Fruit fly (Drosophila melanogaster) whole organism, embryonic: ENCODE results near the gene CG3984.

Source experiments
- CG11560 ChIP-seq: fragments of 200-800 bp; sonication (Bioruptor generic); IDR thresholded peaks from 3 replicates; pipeline ENCODE4 v1.3.6; 2022; ENCODE audit warnings: missing biosample characterization, missing genetic modification characterization
- CG12236 ChIP-seq: fragments of 200-800 bp; sonication (Bioruptor generic); optimal IDR thresholded peaks from 2 replicates; lab custom pipeline; 2016; ENCODE audit warnings: missing biosample characterization, missing genetic modification characterization
- CG12391 ChIP-seq: fragments of 200-800 bp; sonication (Bioruptor generic); optimal IDR thresholded peaks from 3 replicates; lab custom pipeline; 2018; ENCODE audit warnings: missing biosample characterization, mild to moderate bottlenecking, missing genetic modification characterization, moderate library complexity
- CG12942 ChIP-seq: fragments of 200-800 bp; sonication (Bioruptor generic); optimal IDR thresholded peaks from 3 replicates; lab custom pipeline; 2016; ENCODE audit warnings: missing biosample characterization, missing genetic modification characterization
- CG13287 ChIP-seq: fragments of 200-800 bp; sonication (Bioruptor generic); IDR thresholded peaks from 2 replicates; pipeline ENCODE4 v1.3.6; 2022; ENCODE audit warnings: missing biosample characterization, missing genetic modification characterization; ENCODE audit not compliant: partially characterized antibody
- CG14014 ChIP-seq: fragments of 200-800 bp; sonication (Bioruptor generic); IDR thresholded peaks from 2 replicates; pipeline ENCODE4 v1.3.6; 2022; ENCODE audit warnings: missing biosample characterization, missing genetic modification characterization
- CG15011 ChIP-seq: fragments of 200-800 bp; sonication (Bioruptor generic); optimal IDR thresholded peaks from 3 replicates; lab custom pipeline; 2018; ENCODE audit warnings: missing biosample characterization, mild to moderate bottlenecking, missing genetic modification characterization
- CG15514 ChIP-seq: fragments of 200-800 bp; sonication (Bioruptor generic); optimal IDR thresholded peaks from 3 replicates; lab custom pipeline; 2017; ENCODE audit warnings: missing biosample characterization, missing genetic modification characterization, mild to moderate bottlenecking, moderate library complexity, missing genetic modification reagents
- CG15601 ChIP-seq: fragments of 200-800 bp; sonication (Bioruptor generic); optimal IDR thresholded peaks from 3 replicates; lab custom pipeline; 2019; ENCODE audit warnings: missing biosample characterization, mild to moderate bottlenecking, missing genetic modification characterization, moderate library complexity
- CG17385 ChIP-seq: fragments of 200-800 bp; sonication (Bioruptor generic); optimal IDR thresholded peaks from 3 replicates; lab custom pipeline; 2018; ENCODE audit warnings: missing biosample characterization, mild to moderate bottlenecking, missing genetic modification characterization
- CG1832 ChIP-seq: fragments of 200-800 bp; sonication (Bioruptor generic); optimal IDR thresholded peaks from 2 replicates; lab custom pipeline; 2017; ENCODE audit warnings: missing biosample characterization, mild to moderate bottlenecking, missing genetic modification characterization, inconsistent platforms
- CG18619 ChIP-seq: fragments of 200-800 bp; sonication (Bioruptor generic); optimal IDR thresholded peaks from 3 replicates; lab custom pipeline; 2017; ENCODE audit warnings: missing biosample characterization, mild to moderate bottlenecking, missing genetic modification characterization
- CG3847 ChIP-seq: fragments of 200-800 bp; sonication (Bioruptor generic); IDR thresholded peaks from 2 replicates; pipeline ENCODE4 v1.3.6; 2022; ENCODE audit warnings: missing biosample characterization, missing genetic modification characterization
- CG6689 ChIP-seq: fragments of 200-800 bp; sonication (Bioruptor generic); IDR thresholded peaks from 2 replicates; pipeline ENCODE4 v1.3.6; 2022; ENCODE audit warnings: missing biosample characterization, missing genetic modification characterization
- CG7271 ChIP-seq: fragments of 200-800 bp; sonication (Bioruptor generic); optimal IDR thresholded peaks from 2 replicates; lab custom pipeline; 2018; ENCODE audit warnings: missing biosample characterization, mild to moderate bottlenecking, missing genetic modification characterization, moderate library complexity
- CG7357 ChIP-seq: fragments of 200-800 bp; sonication (Bioruptor generic); IDR thresholded peaks from 3 replicates; pipeline ENCODE4 v1.3.6; 2022; ENCODE audit warnings: missing biosample characterization, missing genetic modification characterization
- CG9609 ChIP-seq: fragments of 200-800 bp; sonication (Bioruptor generic); optimal IDR thresholded peaks from 3 replicates; lab custom pipeline; 2016; ENCODE audit warnings: missing biosample characterization, missing genetic modification characterization
- CG9727 ChIP-seq: fragments of 200-800 bp; sonication (Bioruptor generic); optimal IDR thresholded peaks from 3 replicates; lab custom pipeline; 2017; ENCODE audit warnings: missing biosample characterization, mild to moderate bottlenecking, missing genetic modification characterization
- CTCF ChIP-seq: fragments of 200-800 bp; sonication (Bioruptor generic); optimal IDR thresholded peaks from 2 replicates; lab custom pipeline; 2017; ENCODE audit warnings: missing biosample characterization, mild to moderate bottlenecking, missing genetic modification characterization, moderate library complexity
- Dad ChIP-seq: fragments of 200-800 bp; sonication (Bioruptor generic); optimal IDR thresholded peaks from 3 replicates; lab custom pipeline; 2016; ENCODE audit warnings: missing biosample characterization, missing genetic modification characterization
- Drgx ChIP-seq: fragments of 200-800 bp; sonication (Bioruptor generic); IDR thresholded peaks from 2 replicates; pipeline ENCODE4 v1.3.6; 2022; ENCODE audit warnings: missing biosample characterization, missing genetic modification characterization
- Gug ChIP-seq: fragments of 200-800 bp; sonication (Bioruptor generic); IDR thresholded peaks from 4 replicates; pipeline ENCODE4 v1.3.6; 2022; ENCODE audit warnings: missing biosample characterization, missing genetic modification characterization
- HmgD ChIP-seq: fragments of 200-800 bp; sonication (Bioruptor generic); optimal IDR thresholded peaks from 3 replicates; lab custom pipeline; 2016; ENCODE audit warnings: missing biosample characterization, missing genetic modification characterization
- Hr3 ChIP-seq: fragments of 200-800 bp; sonication (Bioruptor generic); optimal IDR thresholded peaks from 3 replicates; lab custom pipeline; 2016; ENCODE audit warnings: missing biosample characterization, missing genetic modification characterization
- Hsf ChIP-seq: fragments of 200-800 bp; sonication (Bioruptor generic); optimal IDR thresholded peaks from 3 replicates; lab custom pipeline; 2016; ENCODE audit warnings: missing biosample characterization, missing genetic modification characterization
- Lim3 ChIP-seq: fragments of 200-800 bp; sonication (Bioruptor generic); IDR thresholded peaks from 2 replicates; pipeline ENCODE4 v1.3.6; 2022; ENCODE audit warnings: missing biosample characterization, missing genetic modification characterization
- MTF-1 ChIP-seq: fragments of 200-800 bp; sonication (Bioruptor generic); optimal IDR thresholded peaks from 2 replicates; lab custom pipeline; 2018; ENCODE audit warnings: missing biosample characterization, mild to moderate bottlenecking, missing genetic modification characterization, borderline replicate concordance
- Nf-YA ChIP-seq: fragments of 200-800 bp; sonication (Bioruptor generic); IDR thresholded peaks from 2 replicates; pipeline ENCODE4 v1.3.6; 2022; ENCODE audit warnings: missing biosample characterization, missing genetic modification characterization
- YL-1 ChIP-seq: fragments of 200-800 bp; sonication (Bioruptor generic); optimal IDR thresholded peaks from 3 replicates; lab custom pipeline; 2017; ENCODE audit warnings: missing biosample characterization, mild to moderate bottlenecking, missing genetic modification characterization
- ase ChIP-seq: fragments of 200-800 bp; sonication (Bioruptor generic); IDR thresholded peaks from 3 replicates; pipeline ENCODE4 v1.3.6; 2022; ENCODE audit warnings: missing biosample characterization, missing genetic modification characterization
- ato ChIP-seq: fragments of 200-800 bp; sonication (Bioruptor generic); IDR thresholded peaks from 2 replicates; pipeline ENCODE4 v1.3.6; 2022; ENCODE audit warnings: missing biosample characterization, missing genetic modification characterization; ENCODE audit not compliant: partially characterized antibody
- cato ChIP-seq: fragments of 200-800 bp; sonication (Bioruptor generic); optimal IDR thresholded peaks from 2 replicates; lab custom pipeline; 2016; ENCODE audit warnings: missing biosample characterization, missing genetic modification characterization, borderline replicate concordance
- caup ChIP-seq: fragments of 200-800 bp; sonication (Bioruptor generic); optimal IDR thresholded peaks from 3 replicates; lab custom pipeline; 2017; ENCODE audit warnings: missing biosample characterization, mild to moderate bottlenecking, missing genetic modification characterization, moderate library complexity; ENCODE audit not compliant: severe bottlenecking
- cwo ChIP-seq: fragments of 200-800 bp; sonication (Bioruptor generic); optimal IDR thresholded peaks from 3 replicates; lab custom pipeline; 2017; ENCODE audit warnings: missing biosample characterization, missing genetic modification characterization, mild to moderate bottlenecking, moderate library complexity, missing genetic modification reagents
- dan ChIP-seq: fragments of 200-800 bp; sonication (Bioruptor generic); IDR thresholded peaks from 2 replicates; pipeline ENCODE4 v1.3.6; 2022; ENCODE audit warnings: missing biosample characterization, missing genetic modification characterization
- fd64A ChIP-seq: fragments of 200-800 bp; sonication (Bioruptor generic); optimal IDR thresholded peaks from 3 replicates; lab custom pipeline; 2018; ENCODE audit warnings: missing biosample characterization, mild to moderate bottlenecking, missing genetic modification characterization
- gce ChIP-seq: fragments of 200-800 bp; sonication (Bioruptor generic); IDR thresholded peaks from 3 replicates; pipeline ENCODE4 v1.3.6; 2022; ENCODE audit warnings: missing biosample characterization, missing genetic modification characterization
- gfzf ChIP-seq: fragments of 200-800 bp; sonication (Bioruptor generic); optimal IDR thresholded peaks from 2 replicates; lab custom pipeline; 2016; ENCODE audit warnings: missing biosample characterization, mild to moderate bottlenecking, missing genetic modification characterization, moderate library complexity
- grn ChIP-seq: fragments of 200-800 bp; sonication (Bioruptor generic); optimal IDR thresholded peaks from 3 replicates; lab custom pipeline; 2017; ENCODE audit warnings: missing biosample characterization, missing genetic modification characterization
- gsb-n ChIP-seq: fragments of 200-800 bp; sonication (Bioruptor generic); optimal IDR thresholded peaks from 3 replicates; lab custom pipeline; 2018; ENCODE audit warnings: missing biosample characterization, mild to moderate bottlenecking, missing genetic modification characterization
- h ChIP-seq: fragments of >200 bp; optimal IDR thresholded peaks from 2 replicates; lab custom pipeline; 2017
- inv ChIP-seq: fragments of 200-800 bp; sonication (Bioruptor generic); IDR thresholded peaks from 2 replicates; pipeline ENCODE4 v1.3.6; 2022; ENCODE audit warnings: missing biosample characterization, missing genetic modification characterization; ENCODE audit not compliant: partially characterized antibody
- nmo ChIP-seq: fragments of 200-800 bp; sonication (Bioruptor generic); optimal IDR thresholded peaks from 2 replicates; lab custom pipeline; 2018; ENCODE audit warnings: missing biosample characterization, mild to moderate bottlenecking, missing genetic modification characterization, moderate library complexity
- sc ChIP-seq, 3 experiments: fragments of >200 bp in 2 of 3; fragments of 200-800 bp in 1 of 3; sonication (Bioruptor generic) in 1 of 3; optimal IDR thresholded peaks; 2 replicates in 2 of 3; 3 replicates in 1 of 3; lab custom pipeline; 2017; ENCODE audit warnings: mild to moderate bottlenecking in 1 of 3, missing biosample characterization in 1 of 3, missing genetic modification characterization in 1 of 3, missing genetic modification reagents in 1 of 3
- schlank ChIP-seq: fragments of 200-800 bp; sonication (Bioruptor generic); optimal IDR thresholded peaks from 2 replicates; lab custom pipeline; 2018; ENCODE audit warnings: missing biosample characterization, mild to moderate bottlenecking, missing genetic modification characterization
- sd ChIP-seq: fragments of 200-800 bp; sonication (Bioruptor generic); optimal IDR thresholded peaks from 3 replicates; lab custom pipeline; 2018; ENCODE audit warnings: missing biosample characterization, mild to moderate bottlenecking, missing genetic modification characterization, moderate library complexity
- so ChIP-seq: fragments of 200-800 bp; sonication (Bioruptor generic); IDR thresholded peaks from 3 replicates; pipeline ENCODE4 v1.3.6; 2022; ENCODE audit warnings: missing biosample characterization, missing genetic modification characterization
- tap ChIP-seq: fragments of 200-800 bp; optimal IDR thresholded peaks from 3 replicates; lab custom pipeline; 2019; ENCODE audit warnings: missing biosample characterization, mild to moderate bottlenecking, missing genetic modification characterization, moderate library complexity
- tio ChIP-seq: fragments of 200-800 bp; sonication (Bioruptor generic); optimal IDR thresholded peaks from 2 replicates; lab custom pipeline; 2017; ENCODE audit warnings: missing biosample characterization, missing genetic modification characterization, inconsistent platforms
- twi ChIP-seq: fragments of 200-800 bp; optimal IDR thresholded peaks from 2 replicates; lab custom pipeline; 2019; ENCODE audit warnings: missing biosample characterization, mild to moderate bottlenecking, missing genetic modification characterization, moderate library complexity
- unc-4 ChIP-seq: fragments of 200-800 bp; sonication (Bioruptor generic); IDR thresholded peaks from 2 replicates; pipeline ENCODE4 v1.3.6; 2022; ENCODE audit warnings: missing biosample characterization, missing genetic modification characterization; ENCODE audit not compliant: partially characterized antibody

The CG3984 gene

DNA sequence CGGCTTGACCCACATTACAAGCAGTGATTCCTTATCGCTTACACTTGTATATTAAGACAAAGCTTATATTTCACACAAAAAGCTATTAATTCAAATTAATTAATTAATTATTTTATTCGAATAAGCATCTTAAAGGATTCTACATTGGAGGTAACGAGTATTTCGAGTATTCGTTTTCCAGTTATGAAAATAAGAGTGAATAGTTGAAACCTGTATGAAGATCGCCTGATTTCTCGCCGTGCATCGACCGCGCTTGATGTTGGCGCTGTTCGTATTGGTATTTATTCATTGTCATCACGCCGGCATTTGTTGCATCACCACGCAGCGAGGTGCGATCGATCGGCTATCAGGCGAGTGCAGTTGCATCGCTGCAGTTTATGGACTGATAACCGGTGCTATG lies 8.5 kb downstream of the CG3984 start (continued):
- peak; percentile 62 for TF ChIP-seq CG14014 (GFP tag; lab: Robert Waterston, UW)
- no peak for TF ChIP-seq CG13287 (GFP tag; lab: Robert Waterston, UW)
- TF ChIP-seq ato (GFP tag; lab: Robert Waterston, UW), result no peak
- peak; percentile 51 for TF ChIP-seq CG12391 (tag; lab: Kevin White, UChicago)
- TF ChIP-seq gsb-n (tag; lab: Kevin White, UChicago), result peak; percentile 33
- TF ChIP-seq Drgx (GFP tag; lab: Robert Waterston, UW), result peak; percentile 78
- TF ChIP-seq CG1832 (GFP tag; lab: Kevin White, UChicago), result no peak
- no peak for TF ChIP-seq schlank
- TF ChIP-seq Lim3 (GFP tag; lab: Robert Waterston, UW), result no peak
- no peak for TF ChIP-seq gfzf (GFP tag; lab: Kevin White, UChicago)
- no peak for TF ChIP-seq h
- TF ChIP-seq YL-1 (GFP tag; lab: Kevin White, UChicago), result no peak
- peak; percentile 26 for TF ChIP-seq cwo (GFP tag; lab: Kevin White, UChicago)
- TF ChIP-seq MTF-1, result no peak
- no peak for TF ChIP-seq HmgD (GFP tag; lab: Kevin White, UChicago)
- no peak for TF ChIP-seq CG9609 (GFP tag; lab: Kevin White, UChicago)
- TF ChIP-seq cato (GFP tag; lab: Kevin White, UChicago), result no peak
- TF ChIP-seq caup (GFP tag; lab: Kevin White, UChicago), result no peak
- no peak for TF ChIP-seq fd64A
- TF ChIP-seq CG7271, result no peak
- TF ChIP-seq CG7357 (GFP tag; lab: Robert Waterston, UW), result 0 out of 3 replicates have a peak, but pooled peaks have one; percentile 23
- peak; percentile 46 for TF ChIP-seq CG9727 (GFP tag; lab: Kevin White, UChicago)
- peak; percentile 6 for TF ChIP-seq grn (GFP tag; lab: Kevin White, UChicago)
- TF ChIP-seq CG18619, result no peak
- TF ChIP-seq CG11560 (tag; lab: Robert Waterston, UW), result 0 out of 3 replicates have a peak, but pooled peaks have one; percentile 44
- peak; percentile 27 for TF ChIP-seq CG12942 (GFP tag; lab: Kevin White, UChicago)
- peak; percentile 40; the same call in 2 of the 4 replicates for TF ChIP-seq Gug
- TF ChIP-seq dan (GFP tag; lab: Robert Waterston, UW), result no peak
- peak; percentile 29 for TF ChIP-seq sd (tag; lab: Kevin White, UChicago)
- TF ChIP-seq Hsf, result peak; percentile 29
- TF ChIP-seq unc-4, result no peak
- TF ChIP-seq tap (tag; lab: Kevin White, UChicago), result peak; percentile 40
- peak; percentile 32; the same call in 1 of the 2 replicates for TF ChIP-seq CG3847 (GFP tag; lab: Robert Waterston, UW)
- TF ChIP-seq ase (GFP tag; lab: Robert Waterston, UW), result peak; percentile 59; the same call in 2 of the 3 replicates
- no peak for TF ChIP-seq Dad (GFP tag; lab: Kevin White, UChicago)
- TF ChIP-seq sc (optimal IDR thresholded peaks at IDR 0.05; lab: Kevin White, UChicago), result no peak
- no peak for TF ChIP-seq sc (GFP tag; optimal IDR thresholded peaks at IDR 0.05; lab: Kevin White, UChicago)
- peak; percentile 72 for TF ChIP-seq nmo (GFP tag; lab: Kevin White, UChicago)
- TF ChIP-seq CG15601, result peak; percentile 41
- no peak for TF ChIP-seq inv (GFP tag; lab: Robert Waterston, UW)
- no peak for TF ChIP-seq CG12236 (GFP tag; lab: Kevin White, UChicago)
- no peak for TF ChIP-seq twi (tag; lab: Kevin White, UChicago)
- TF ChIP-seq Hr3 (GFP tag; lab: Kevin White, UChicago), result peak; percentile 20
- TF ChIP-seq CG6689 (GFP tag; lab: Robert Waterston, UW), result peak; percentile 60
- no peak for TF ChIP-seq so (GFP tag; lab: Robert Waterston, UW)
- no peak for TF ChIP-seq Nf-YA
- TF ChIP-seq CG15514 (GFP tag; lab: Kevin White, UChicago), result peak; percentile 37
- TF ChIP-seq gce (GFP tag; lab: Robert Waterston, UW), result peak; percentile 47; the same call in 1 of the 3 replicates
- TF ChIP-seq CG17385, result peak; percentile 47
- no peak for TF ChIP-seq tio (GFP tag; lab: Kevin White, UChicago)
- no peak for TF ChIP-seq CTCF (GFP tag; lab: Kevin White, UChicago)
- no peak for TF ChIP-seq CG15011 (GFP tag; lab: Kevin White, UChicago)
